Fruit fly (Drosophila melanogaster): ENCODE data around the gene Hmx.

- no peak for TF ChIP-seq Dll (optimal IDR thresholded peaks at IDR 0.05)
- TF ChIP-seq CG8478 (optimal IDR thresholded peaks at IDR 0.05): no peak
- no peak for TF ChIP-seq usp (GFP tag; optimal IDR thresholded peaks at IDR 0.05)
- no peak for TF ChIP-seq EcR (GFP tag; optimal IDR thresholded peaks at IDR 0.05)
Measured at dm6 chr3R:17613549-17613948, 54.8 kb downstream of the Hmx start, which contains the start of gene CG14327.
